Worm (Caenorhabditis elegans): ENCODE measurements around the gene chil-22.
A peak's percentile ranks its signal among the peaks of the same experiment; 100 is the strongest.

DNA sequence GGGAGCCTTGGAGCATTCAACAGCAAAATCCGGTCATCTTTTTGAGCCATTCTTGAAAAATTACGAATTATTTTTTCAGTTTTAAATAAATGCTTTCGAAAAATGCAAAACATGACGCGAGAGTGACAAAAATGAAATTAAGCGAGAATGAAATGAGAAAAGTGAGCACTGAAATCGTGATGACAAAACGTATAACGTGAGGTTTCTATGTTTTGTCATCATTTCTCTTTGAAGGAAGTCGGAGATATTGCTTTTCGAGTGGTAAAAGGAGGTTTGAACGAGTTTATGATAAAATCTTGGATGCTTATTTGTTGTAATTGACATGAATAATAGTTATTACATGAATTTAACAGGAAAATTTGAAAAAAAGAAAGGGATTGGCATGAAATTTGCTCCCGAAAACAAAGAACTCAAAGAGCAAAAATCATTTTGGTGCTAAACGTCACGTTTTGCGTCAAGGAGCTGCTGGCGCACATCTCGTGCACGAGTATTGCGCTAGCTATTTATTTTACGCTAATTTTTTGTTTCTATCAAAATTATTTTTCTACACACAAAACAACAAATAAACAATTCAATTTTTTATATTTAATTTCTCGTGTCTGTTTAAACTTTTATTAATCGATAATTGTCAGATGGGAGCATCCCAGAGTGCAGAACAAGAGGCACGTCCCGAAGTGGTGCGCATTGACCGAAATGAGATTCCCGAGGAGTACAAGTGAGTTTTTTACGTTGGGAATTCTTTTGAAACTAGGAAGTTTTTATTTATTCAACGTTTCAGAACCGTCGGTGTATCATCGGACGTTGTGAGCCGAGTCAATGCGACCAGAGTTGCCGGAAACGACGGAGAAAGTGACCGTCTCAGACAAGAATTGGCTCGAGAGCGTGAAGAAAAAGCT lies 49.4 kb downstream of the chil-22 start, which contains the start of the genes gss-1 and chch-3:
- no peak for TF ChIP-seq flt-1 (GFP tag; IDR thresholded peaks at IDR 0.05)
- TF ChIP-seq cog-1 (tag; optimal IDR thresholded peaks at IDR 0.05) = peak; percentile 31
- no peak for TF ChIP-seq tab-1 (GFP tag; IDR thresholded peaks at IDR 0.05)
- no peak for TF ChIP-seq klf-2 (GFP tag; conservative IDR thresholded peaks at IDR 0.05)
- TF ChIP-seq med-1 (GFP tag; optimal IDR thresholded peaks at IDR 0.05; ENCODE audit: insufficient read depth) = no peak
- no peak for TF ChIP-seq T22C8.4 (GFP tag; IDR thresholded peaks at IDR 0.05)
- no peak for TF ChIP-seq ztf-29 (GFP tag; IDR thresholded peaks at IDR 0.05)
- no peak for TF ChIP-seq ref-1 (GFP tag; conservative IDR thresholded peaks at IDR 0.05)
- TF ChIP-seq ztf-23 (GFP tag; IDR thresholded peaks at IDR 0.05) = no peak
